Worm (Caenorhabditis elegans) whole organism, L2 larva: ENCODE results near the gene glc-3.

Source experiments
- C34F6.9 ChIP-seq: fragments of 150-350 bp; optimal IDR thresholded peaks from 2 replicates; lab custom pipeline; 2014; ENCODE audit warnings: missing biosample characterization, missing genetic modification characterization
- R02D3.7 ChIP-seq: fragments of 150-350 bp; optimal IDR thresholded peaks from 2 replicates; lab custom pipeline; 2014; ENCODE audit warnings: missing biosample characterization, missing genetic modification characterization
- Y55F3AM.14 ChIP-seq: fragments of 200-800 bp; sonication (Bioruptor generic); optimal IDR thresholded peaks from 2 replicates; lab custom pipeline; 2018; ENCODE audit warnings: mild to moderate bottlenecking, missing genetic modification characterization, missing compliant biosample characterization
- ZK546.5 ChIP-seq: sonication (generic microtip); optimal IDR thresholded peaks from 2 replicates; lab custom pipeline; 2017; ENCODE audit warnings: missing biosample characterization, missing genetic modification characterization
- ama-1 ChIP-seq: fragments of 150-350 bp; optimal IDR thresholded peaks from 2 replicates; lab custom pipeline; 2018; ENCODE audit warnings: inconsistent platforms
- blmp-1 ChIP-seq: sonication (generic microtip); optimal IDR thresholded peaks from 2 replicates; lab custom pipeline; 2017; ENCODE audit warnings: missing genetic modification characterization, mild to moderate bottlenecking, missing compliant biosample characterization, antibody characterized with exemption, moderate library complexity; ENCODE audit not compliant: insufficient read depth
- ceh-16 ChIP-seq: fragments of 150-350 bp; optimal IDR thresholded peaks from 2 replicates; lab custom pipeline; 2014; ENCODE audit warnings: missing biosample characterization, missing genetic modification characterization
- ceh-82 ChIP-seq: fragments of 150-350 bp; optimal IDR thresholded peaks from 2 replicates; lab custom pipeline; 2014; ENCODE audit warnings: missing biosample characterization, missing genetic modification characterization
- crh-2 ChIP-seq: sonication (generic microtip); optimal IDR thresholded peaks from 2 replicates; lab custom pipeline; 2017; ENCODE audit warnings: missing biosample characterization, missing genetic modification characterization
- dmd-4 ChIP-seq: sonication (generic microtip); optimal IDR thresholded peaks from 2 replicates; lab custom pipeline; 2017; ENCODE audit warnings: missing biosample characterization, missing genetic modification characterization
- egl-27 ChIP-seq: sonication (generic microtip); optimal IDR thresholded peaks from 3 replicates; lab custom pipeline; 2017; ENCODE audit warnings: missing biosample characterization, missing genetic modification reagents, missing genetic modification characterization
- elt-1 ChIP-seq: fragments of 150-350 bp; optimal IDR thresholded peaks from 2 replicates; lab custom pipeline; 2014; ENCODE audit warnings: missing biosample characterization, missing genetic modification characterization
- fos-1 ChIP-seq: fragments of 150-350 bp; optimal IDR thresholded peaks from 2 replicates; lab custom pipeline; 2014; ENCODE audit warnings: missing biosample characterization, missing genetic modification characterization
- gmeb-1 ChIP-seq: fragments of 150-350 bp; optimal IDR thresholded peaks from 2 replicates; lab custom pipeline; 2014; ENCODE audit warnings: missing biosample characterization, missing genetic modification characterization
- lin-11 ChIP-seq: fragments of 150-350 bp; sonication (generic microtip); optimal IDR thresholded peaks from 2 replicates; lab custom pipeline; 2014; ENCODE audit warnings: missing biosample characterization, missing genetic modification characterization, inconsistent platforms, mixed read lengths
- lin-13 ChIP-seq: fragments of 150-350 bp; optimal IDR thresholded peaks from 2 replicates; lab custom pipeline; 2014; ENCODE audit warnings: missing biosample characterization, missing genetic modification reagents, missing genetic modification characterization
- lsy-2 ChIP-seq, 2 experiments: fragments of 150-350 bp in 1 of 2; sonication (generic microtip) in 1 of 2; optimal IDR thresholded peaks; 2 replicates each; lab custom pipeline; 2014 to 2017; ENCODE audit warnings: missing biosample characterization in 2 of 2, missing genetic modification characterization in 2 of 2
- mab-5 ChIP-seq: fragments of 150-350 bp; optimal IDR thresholded peaks from 2 replicates; lab custom pipeline; 2014; ENCODE audit warnings: missing biosample characterization, missing genetic modification characterization
- mbf-1 ChIP-seq: sonication (generic microtip); optimal IDR thresholded peaks from 2 replicates; lab custom pipeline; 2017; ENCODE audit warnings: missing biosample characterization, missing genetic modification characterization
- mdl-1 ChIP-seq, 2 experiments: fragments of 150-350 bp in 1 of 2; sonication (generic microtip) in 1 of 2; optimal IDR thresholded peaks; 2 replicates each; lab custom pipeline; 2017; ENCODE audit warnings: missing biosample characterization in 2 of 2, missing genetic modification characterization in 2 of 2
- nhr-10 ChIP-seq: sonication (generic microtip); optimal IDR thresholded peaks from 2 replicates; lab custom pipeline; 2017; ENCODE audit warnings: missing biosample characterization, missing genetic modification characterization
- nhr-12 ChIP-seq: fragments of 150-350 bp; optimal IDR thresholded peaks from 2 replicates; lab custom pipeline; 2014; ENCODE audit warnings: missing biosample characterization, missing genetic modification characterization
- nhr-129 ChIP-seq: fragments of 150-350 bp; optimal IDR thresholded peaks from 2 replicates; lab custom pipeline; 2014; ENCODE audit warnings: missing biosample characterization, missing genetic modification characterization
- nhr-21 ChIP-seq: fragments of 150-350 bp; optimal IDR thresholded peaks from 2 replicates; lab custom pipeline; 2014; ENCODE audit warnings: missing biosample characterization, missing genetic modification characterization
- nhr-23 ChIP-seq: fragments of 150-350 bp; optimal IDR thresholded peaks from 2 replicates; lab custom pipeline; 2014; ENCODE audit warnings: missing biosample characterization, missing genetic modification reagents, missing genetic modification characterization
- nhr-25 ChIP-seq: fragments of 150-350 bp; sonication (generic microtip); optimal IDR thresholded peaks from 3 replicates; lab custom pipeline; 2014; ENCODE audit warnings: missing biosample characterization, missing genetic modification characterization
- nhr-77 ChIP-seq: fragments of 150-350 bp; optimal IDR thresholded peaks from 2 replicates; lab custom pipeline; 2014; ENCODE audit warnings: missing biosample characterization, missing genetic modification characterization
- peb-1 ChIP-seq: fragments of 150-350 bp; optimal IDR thresholded peaks from 2 replicates; lab custom pipeline; 2014; ENCODE audit warnings: missing biosample characterization, missing genetic modification characterization
- sem-4 ChIP-seq: fragments of 150-350 bp; optimal IDR thresholded peaks from 2 replicates; lab custom pipeline; 2014; ENCODE audit warnings: missing biosample characterization, missing genetic modification reagents, missing genetic modification characterization
- skn-1 ChIP-seq: sonication (generic microtip); optimal IDR thresholded peaks from 2 replicates; lab custom pipeline; 2017; ENCODE audit warnings: missing biosample characterization, missing genetic modification characterization
- sma-3 ChIP-seq: sonication (generic microtip); optimal IDR thresholded peaks from 2 replicates; lab custom pipeline; 2016; ENCODE audit warnings: missing genetic modification reagents, missing genetic modification characterization, missing compliant biosample characterization
- sma-9 ChIP-seq, 2 experiments: fragments of 150-350 bp in 1 of 2; sonication (generic microtip) in 1 of 2; optimal IDR thresholded peaks; 2 replicates each; lab custom pipeline; 2014 to 2016; ENCODE audit warnings: missing genetic modification characterization in 2 of 2, mild to moderate bottlenecking in 1 of 2, missing biosample characterization in 1 of 2, missing compliant biosample characterization in 1 of 2, missing genetic modification reagents in 1 of 2, moderate library complexity in 1 of 2
- snpc-4 ChIP-seq: fragments of 150-350 bp; optimal IDR thresholded peaks from 2 replicates; lab custom pipeline; 2014; ENCODE audit warnings: missing biosample characterization, missing genetic modification characterization
- unc-39 ChIP-seq: fragments of 150-350 bp; optimal IDR thresholded peaks from 2 replicates; lab custom pipeline; 2014; ENCODE audit warnings: missing biosample characterization, missing genetic modification characterization
- unc-55 ChIP-seq: fragments of 150-350 bp; sonication (generic microtip); optimal IDR thresholded peaks from 3 replicates; lab custom pipeline; 2014; ENCODE audit warnings: missing biosample characterization, missing genetic modification reagents, missing genetic modification characterization
- zag-1 ChIP-seq: fragments of 150-350 bp; optimal IDR thresholded peaks from 2 replicates; lab custom pipeline; 2014; ENCODE audit warnings: missing biosample characterization, missing genetic modification characterization
- ztf-11 ChIP-seq: sonication (generic microtip); optimal IDR thresholded peaks from 2 replicates; lab custom pipeline; 2017; ENCODE audit warnings: missing biosample characterization, missing genetic modification characterization
- ztf-4 ChIP-seq: fragments of 150-350 bp; optimal IDR thresholded peaks from 2 replicates; lab custom pipeline; 2014; ENCODE audit warnings: missing biosample characterization, missing genetic modification characterization

The glc-3 gene

DNA sequence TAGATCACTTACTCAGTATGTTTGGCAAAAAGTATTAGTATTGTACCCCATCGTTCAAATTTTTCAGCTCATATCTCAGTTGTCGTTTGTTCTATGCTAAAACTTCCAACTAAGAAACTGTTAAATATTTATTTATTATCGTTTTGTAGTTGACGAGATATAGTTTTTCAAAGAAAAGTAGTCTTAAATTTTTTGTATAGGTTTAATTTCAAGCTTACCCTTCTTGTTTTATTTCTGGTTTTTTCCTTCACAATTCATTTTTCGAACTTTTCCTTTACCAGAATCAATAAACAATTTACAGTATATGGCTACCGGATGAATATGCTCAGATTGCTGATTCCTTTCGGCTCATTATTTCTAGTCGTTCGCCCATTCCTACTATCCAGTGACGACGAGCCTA, 7.7 kb downstream of the glc-3 start, which contains the start of gene F08F3.1:
F08F3.1 (plus strand) TSS at position 301 of the 400 bp plus-strand sequence.
- TF ChIP-seq nhr-129 (tag; lab: Kevin White, UChicago) (no peak), nhr-12 (tag; lab: Kevin White, UChicago) (no peak), ztf-4 (tag; lab: Kevin White, UChicago) (no peak), lsy-2 (tag; optimal IDR thresholded peaks at IDR 0.05; lab: Kevin White, UChicago) (no peak), nhr-25 (tag; lab: Kevin White, UChicago) (no peak), nhr-23 (tag; lab: Kevin White, UChicago) (no peak), nhr-21 (tag; lab: Kevin White, UChicago) (no peak), ceh-16 (tag; lab: Kevin White, UChicago) (no peak), peb-1 (tag; lab: Kevin White, UChicago) (no peak), nhr-10 (tag; lab: Kevin White, UChicago) (no peak), C34F6.9 (tag; lab: Kevin White, UChicago) (no peak), mbf-1 (no peak), unc-55 (no peak), unc-39 (tag; lab: Kevin White, UChicago) (no peak), zag-1 (tag; lab: Kevin White, UChicago) (no peak), dmd-4 (no peak), sma-3 (no peak), Y55F3AM.14 (GFP tag; lab: Kevin White, UChicago) (no peak), ztf-11 (tag; lab: Kevin White, UChicago) (no peak), gmeb-1 (no peak)

DNA sequence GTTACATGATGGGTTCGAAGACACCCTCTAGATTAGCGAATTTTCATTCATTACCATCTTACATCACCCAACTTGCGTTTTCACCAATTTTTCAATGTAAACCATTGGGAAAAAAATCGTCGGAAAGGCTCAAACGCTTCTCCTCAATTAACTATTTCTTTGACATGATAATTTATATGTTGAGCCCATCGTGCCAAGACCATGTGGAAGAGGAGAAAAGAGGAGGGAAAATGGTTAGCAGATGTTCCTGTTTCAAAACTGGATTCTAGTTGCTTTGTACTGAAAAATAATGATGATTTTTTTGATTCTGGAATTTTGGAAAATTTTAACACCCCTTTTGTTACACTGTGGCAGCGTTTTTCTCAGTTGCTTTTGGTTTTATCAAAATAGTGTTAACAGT, 9.5 kb downstream of the glc-3 start:
- no peak for TF ChIP-seq peb-1 (tag; lab: Kevin White, UChicago)
- TF ChIP-seq nhr-21 (tag; lab: Kevin White, UChicago): no peak
- TF ChIP-seq, all 48 proteins: peak for 0

DNA sequence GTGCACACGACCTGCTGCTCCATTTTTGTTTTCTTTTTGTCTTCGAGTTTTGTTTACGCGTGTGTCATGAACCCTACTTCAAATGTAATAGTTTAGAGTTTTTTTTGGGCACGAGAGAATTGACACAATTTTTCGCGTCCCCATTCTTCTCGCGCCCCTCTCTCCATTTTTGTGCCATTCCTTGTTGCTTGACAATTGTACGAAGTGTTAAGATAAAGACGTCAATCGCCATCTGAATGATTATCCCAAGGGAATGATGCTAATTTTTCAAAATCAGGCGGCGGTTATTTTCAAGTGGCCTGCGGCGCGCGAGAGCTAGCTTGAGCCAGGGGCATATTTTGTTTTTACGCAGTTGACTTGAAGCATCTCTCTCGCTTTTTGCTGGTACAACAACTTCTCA, 11.1 kb downstream of the glc-3 start:
- TF ChIP-seq zag-1 (tag; lab: Kevin White, UChicago) (peak; percentile 13), mab-5 (tag; lab: Kevin White, UChicago) (peak; percentile 3), ZK546.5 (no peak)

DNA sequence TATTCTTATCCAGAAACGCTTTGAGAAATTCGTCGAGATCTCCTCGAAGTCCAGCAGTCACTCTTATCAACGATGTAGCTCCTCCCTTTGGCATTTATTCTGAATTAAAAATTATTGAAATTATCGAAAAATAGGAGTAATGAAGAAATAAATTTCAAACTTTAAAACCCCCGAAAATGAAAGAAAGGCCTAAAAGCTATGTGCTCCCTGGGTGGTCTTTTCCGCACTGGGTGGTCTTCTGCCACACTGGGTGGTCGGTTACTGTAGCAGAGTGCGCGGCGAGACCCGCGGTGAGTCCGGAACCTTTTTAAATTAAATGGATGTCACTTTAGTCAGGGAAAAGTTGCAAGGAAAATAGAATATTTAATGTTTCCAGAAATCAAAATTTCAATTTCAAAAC, 14.4 kb downstream of the glc-3 start, which contains the start of gene snpc-1.3:
snpc-1.3 (minus strand) TSS at position 101 of the 400 bp plus-strand sequence.
- TF ChIP-seq blmp-1: no peak
- no peak for TF ChIP-seq zag-1 (tag; lab: Kevin White, UChicago)
- no peak for TF ChIP-seq R02D3.7
- no peak for TF ChIP-seq nhr-21 (tag; lab: Kevin White, UChicago)
- no peak for TF ChIP-seq nhr-77 (tag; lab: Kevin White, UChicago)
- TF ChIP-seq ZK546.5: no peak
- TF ChIP-seq mdl-1 (tag; optimal IDR thresholded peaks at IDR 0.05; lab: Kevin White, UChicago): no peak
- TF ChIP-seq mbf-1: no peak
- no peak for TF ChIP-seq nhr-12 (tag; lab: Kevin White, UChicago)
- TF ChIP-seq sem-4 (tag; lab: Kevin White, UChicago): no peak
- TF ChIP-seq ama-1 (lab: Kevin White, UChicago): no peak
- no peak for TF ChIP-seq ceh-82 (tag; lab: Kevin White, UChicago)
- TF ChIP-seq snpc-4 (tag; lab: Kevin White, UChicago): no peak
- TF ChIP-seq lin-11 (tag; lab: Kevin White, UChicago): no peak
- no peak for TF ChIP-seq gmeb-1
- no peak for TF ChIP-seq mab-5 (tag; lab: Kevin White, UChicago)
- no peak for TF ChIP-seq nhr-10 (tag; lab: Kevin White, UChicago)
- TF ChIP-seq, all 48 proteins: peak for 0

DNA sequence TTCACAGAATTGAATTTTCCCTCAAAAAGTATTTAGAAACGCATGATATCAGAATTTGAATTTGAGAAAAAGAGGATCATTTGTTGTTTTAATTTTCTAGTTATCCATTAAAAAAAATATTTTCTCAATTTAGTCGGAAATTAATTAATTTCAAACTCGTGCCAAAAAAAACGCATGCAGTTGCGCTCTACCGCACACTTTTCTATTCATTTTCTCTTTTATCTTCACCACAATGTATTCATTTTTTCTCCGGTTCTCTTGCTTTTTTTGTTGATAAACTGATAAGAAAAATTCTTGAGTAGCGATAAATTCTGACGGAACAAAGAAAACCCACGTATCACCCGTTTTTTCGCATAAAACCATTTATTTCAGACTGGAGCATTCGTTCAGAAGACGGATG, 20.5 kb downstream of the glc-3 start, which contains the start of gene acl-6:
acl-6 (plus strand) TSS at position 367 of the 400 bp plus-strand sequence.
- no peak for TF ChIP-seq ama-1 (lab: Kevin White, UChicago)
- peak; percentile 75 for TF ChIP-seq C34F6.9 (tag; lab: Kevin White, UChicago)
- peak; percentile 37 for TF ChIP-seq egl-27 (tag; lab: Kevin White, UChicago)
- TF ChIP-seq crh-2 (tag; lab: Kevin White, UChicago): peak; percentile 75
- TF ChIP-seq sma-9 (GFP tag; optimal IDR thresholded peaks at IDR 0.05; lab: Kevin White, UChicago): peak; percentile 80
- TF ChIP-seq sma-9 (tag; optimal IDR thresholded peaks at IDR 0.05; lab: Kevin White, UChicago): no peak
- no peak for TF ChIP-seq elt-1
- TF ChIP-seq nhr-23 (tag; lab: Kevin White, UChicago): no peak
- peak; percentile 54 for TF ChIP-seq sma-3
- peak in 1 of 2 experiments; percentile 70 for TF ChIP-seq lsy-2 (tag; optimal IDR thresholded peaks at IDR 0.05; lab: Kevin White, UChicago)
- peak; percentile 94 for TF ChIP-seq fos-1 (tag; lab: Kevin White, UChicago)
- peak; percentile 64 for TF ChIP-seq skn-1
- TF ChIP-seq unc-55: peak; percentile 66
- peak; percentile 25 for TF ChIP-seq nhr-129 (tag; lab: Kevin White, UChicago)
- TF ChIP-seq lin-13 (GFP tag; lab: Kevin White, UChicago): peak; percentile 37
- TF ChIP-seq mbf-1: no peak
- TF ChIP-seq gmeb-1: peak; percentile 91
- TF ChIP-seq zag-1 (tag; lab: Kevin White, UChicago): no peak
